Worm (Caenorhabditis elegans) whole organism, L4 larva: Measurements from ENCODE around the gene Y105C5B.20.

Experiments
- F37D6.2 ChIP-seq: sonication (generic microtip); optimal IDR thresholded peaks from 2 replicates; lab custom pipeline; 2016; ENCODE audit warnings: mild to moderate bottlenecking, missing genetic modification characterization, missing compliant biosample characterization
- R02D3.7 ChIP-seq: fragments of 150-350 bp; sonication (generic microtip); optimal IDR thresholded peaks from 3 replicates; lab custom pipeline; 2014; ENCODE audit warnings: missing biosample characterization, missing genetic modification characterization
- dmd-8 ChIP-seq: fragments of 200-800 bp; sonication (Bioruptor generic); IDR thresholded peaks from 2 replicates; pipeline ENCODE4 v1.3.6; 2022; ENCODE audit warnings: missing genetic modification characterization, missing compliant biosample characterization
- duxl-1 ChIP-seq: sonication (generic microtip); optimal IDR thresholded peaks from 2 replicates; lab custom pipeline; 2016; ENCODE audit warnings: mild to moderate bottlenecking, missing genetic modification characterization, moderate library complexity, missing compliant biosample characterization; ENCODE audit not compliant: poor library complexity
- lir-3 ChIP-seq: sonication (generic microtip); optimal IDR thresholded peaks from 2 replicates; lab custom pipeline; 2016; ENCODE audit warnings: mild to moderate bottlenecking, missing genetic modification characterization, missing compliant biosample characterization
- nhr-11 ChIP-seq: fragments of 150-350 bp; optimal IDR thresholded peaks from 2 replicates; lab custom pipeline; 2014; ENCODE audit warnings: missing biosample characterization, missing genetic modification characterization
- nhr-42 ChIP-seq: fragments of 200-800 bp; sonication (Bioruptor generic); IDR thresholded peaks from 2 replicates; pipeline ENCODE4 v1.3.6; 2022; ENCODE audit warnings: missing genetic modification characterization, missing compliant biosample characterization
- pha-4 ChIP-seq, 2 experiments: fragments of 150-350 bp in 1 of 2; fragments of 200-800 bp in 1 of 2; sonication (Bioruptor generic) in 1 of 2; IDR thresholded peaks in 1 of 2; optimal IDR thresholded peaks in 1 of 2; 2 replicates each; pipeline versions ENCODE4 v1.3.6 to Lab custom; 2014 to 2022; ENCODE audit warnings: missing genetic modification characterization in 2 of 2, missing genetic modification reagents in 2 of 2, missing biosample characterization in 1 of 2, missing compliant biosample characterization in 1 of 2
- unc-39 ChIP-seq: sonication (generic microtip); optimal IDR thresholded peaks from 2 replicates; lab custom pipeline; 2017; ENCODE audit warnings: missing biosample characterization, missing genetic modification characterization
- unc-62 ChIP-seq, 3 experiments: fragments of 150-350 bp in 1 of 3; sonication (generic microtip); optimal IDR thresholded peaks in 2 of 3; peaks in 1 of 3; 1 replicate in 1 of 3; 2 replicates in 2 of 3; lab custom pipeline; 2014 to 2017; ENCODE audit warnings: missing biosample characterization in 3 of 3, missing genetic modification characterization in 3 of 3, missing genetic modification reagents in 3 of 3, missing genotype in 1 of 3
- ztf-11 ChIP-seq: fragments of 150-350 bp; optimal IDR thresholded peaks from 2 replicates; lab custom pipeline; 2014; ENCODE audit warnings: missing biosample characterization, missing genetic modification characterization
- ztf-7 ChIP-seq: fragments of 150-350 bp; optimal IDR thresholded peaks from 2 replicates; lab custom pipeline; 2014; ENCODE audit warnings: missing biosample characterization, missing genetic modification characterization

DNA sequence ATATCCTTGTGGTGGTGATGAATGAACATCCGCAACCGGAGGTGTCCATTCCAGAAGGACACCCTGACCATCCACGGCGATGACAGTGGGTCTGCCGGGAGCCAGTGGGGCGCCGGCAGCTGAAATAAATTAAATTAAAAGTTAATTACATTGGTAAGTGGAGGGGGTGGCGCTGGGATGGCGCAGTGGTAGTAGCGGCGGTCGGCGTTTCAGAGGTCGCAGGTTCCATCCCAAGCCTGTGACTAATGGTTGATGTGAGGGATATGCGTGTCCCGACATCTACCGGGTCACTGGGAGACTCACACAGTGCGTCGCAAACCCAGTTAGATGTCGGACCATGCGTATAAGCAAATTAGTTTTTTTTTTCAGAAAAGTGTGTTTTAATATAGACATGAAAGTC lies 11.1 kb upstream of the Y105C5B.20 start:
- no peak for TF ChIP-seq F37D6.2
- no peak for TF ChIP-seq ztf-7
- no peak for TF ChIP-seq unc-62 (GFP tag; optimal IDR thresholded peaks at IDR 0.05 in 1 of 2; lab: Kevin White, UChicago)
- TF ChIP-seq unc-62 (tag; optimal IDR thresholded peaks at IDR 0.05; lab: Kevin White, UChicago), result no peak
- no peak for TF ChIP-seq ztf-11 (tag; lab: Kevin White, UChicago)
- no peak for TF ChIP-seq duxl-1 (tag; lab: Kevin White, UChicago)
- no peak for TF ChIP-seq unc-39 (tag; lab: Kevin White, UChicago)
- no peak for TF ChIP-seq pha-4 (GFP tag; IDR thresholded peaks at IDR 0.05; lab: Robert Waterston, UW)
- TF ChIP-seq pha-4 (tag; optimal IDR thresholded peaks at IDR 0.05; lab: Kevin White, UChicago), result no peak
- TF ChIP-seq R02D3.7 (tag; lab: Kevin White, UChicago), result no peak
- no peak for TF ChIP-seq lir-3 (tag; lab: Kevin White, UChicago)
- no peak for TF ChIP-seq nhr-42
- TF ChIP-seq dmd-8 (GFP tag; lab: Robert Waterston, UW), result no peak
- no peak for TF ChIP-seq nhr-11 (tag; lab: Kevin White, UChicago)
